Worm (Caenorhabditis elegans) whole organism, mixed stage, embryonic: Measurements from ENCODE around the gene dhs-5.

Source experiments
- ceh-39 ChIP-seq: fragments of 150-350 bp; optimal IDR thresholded peaks from 2 replicates; lab custom pipeline; 2014; ENCODE audit warnings: missing biosample characterization, missing genetic modification characterization
- elt-3 ChIP-seq: fragments of 150-350 bp; optimal IDR thresholded peaks from 2 replicates; lab custom pipeline; 2014; ENCODE audit warnings: missing biosample characterization, missing genetic modification characterization
- lin-13 ChIP-seq: fragments of 150-350 bp; optimal IDR thresholded peaks from 2 replicates; lab custom pipeline; 2014; ENCODE audit warnings: missing biosample characterization, missing genetic modification characterization
- mep-1 ChIP-seq: fragments of 150-350 bp; optimal IDR thresholded peaks from 2 replicates; lab custom pipeline; 2017; ENCODE audit warnings: missing biosample characterization, missing genetic modification reagents, missing genetic modification characterization, inconsistent platforms
- nhr-76 ChIP-seq: sonication (generic microtip); optimal IDR thresholded peaks from 2 replicates; lab custom pipeline; 2017; ENCODE audit warnings: missing biosample characterization, missing genetic modification characterization
- snpc-4 ChIP-seq: fragments of 150-350 bp; optimal IDR thresholded peaks from 2 replicates; lab custom pipeline; 2014; ENCODE audit warnings: missing biosample characterization, missing genetic modification characterization
- unc-39 ChIP-seq: fragments of 150-350 bp; optimal IDR thresholded peaks from 2 replicates; lab custom pipeline; 2014; ENCODE audit warnings: missing biosample characterization, missing genetic modification characterization

- TF ChIP-seq mep-1 (tag; lab: Kevin White, UChicago): no peak
- TF ChIP-seq ceh-39 (tag; lab: Kevin White, UChicago): no peak
- no peak for TF ChIP-seq unc-39 (tag; lab: Kevin White, UChicago)
- TF ChIP-seq snpc-4 (tag; lab: Kevin White, UChicago): no peak
- no peak for TF ChIP-seq elt-3 (tag; lab: Kevin White, UChicago)
- TF ChIP-seq lin-13 (tag; lab: Kevin White, UChicago): no peak
- no peak for TF ChIP-seq nhr-76 (tag; lab: Kevin White, UChicago)
Observed at ce11 chrII:5500986-5501657, 47.5 kb downstream of the dhs-5 start, which contains the start of gene F12A10.8.
